Fruit fly (Drosophila melanogaster) whole organism, embryonic: ENCODE data around the gene ArfGAP1.

Source experiments
- Asciz ChIP-seq: fragments of 200-800 bp; sonication (Bioruptor generic); optimal IDR thresholded peaks from 2 replicates; lab custom pipeline; 2017; ENCODE audit warnings: missing biosample characterization, mild to moderate bottlenecking, missing genetic modification characterization, missing genetic modification reagents
- CG10543 ChIP-seq: fragments of 200-800 bp; sonication (Bioruptor generic); optimal IDR thresholded peaks from 3 replicates; lab custom pipeline; 2017; ENCODE audit warnings: missing biosample characterization, mild to moderate bottlenecking, missing genetic modification characterization, moderate library complexity
- CG11695 ChIP-seq: fragments of 200-800 bp; sonication (Bioruptor generic); IDR thresholded peaks from 3 replicates; pipeline ENCODE4 v1.3.6; 2022; ENCODE audit warnings: missing biosample characterization, missing genetic modification characterization
- CG12769 ChIP-seq: fragments of 200-800 bp; sonication (Bioruptor generic); optimal IDR thresholded peaks from 2 replicates; lab custom pipeline; 2019; ENCODE audit warnings: missing biosample characterization, mild to moderate bottlenecking, missing genetic modification characterization, moderate library complexity
- CG13894 ChIP-seq: fragments of 200-800 bp; sonication (Bioruptor generic); optimal IDR thresholded peaks from 3 replicates; lab custom pipeline; 2018; ENCODE audit warnings: missing biosample characterization, mild to moderate bottlenecking, missing genetic modification characterization, moderate library complexity
- CG14050 ChIP-seq: fragments of 200-800 bp; sonication (Bioruptor generic); IDR thresholded peaks from 3 replicates; pipeline ENCODE4 v1.3.6; 2022; ENCODE audit warnings: missing biosample characterization, missing genetic modification characterization
- CG15696 ChIP-seq: fragments of 200-800 bp; sonication (Bioruptor generic); optimal IDR thresholded peaks from 2 replicates; lab custom pipeline; 2019; ENCODE audit warnings: missing biosample characterization, mild to moderate bottlenecking, missing genetic modification characterization, moderate library complexity
- CG1647 ChIP-seq: fragments of 200-800 bp; sonication (Bioruptor generic); optimal IDR thresholded peaks from 3 replicates; lab custom pipeline; 2016; ENCODE audit warnings: missing biosample characterization, missing genetic modification characterization
- CG3726 ChIP-seq: fragments of 200-800 bp; sonication (Bioruptor generic); IDR thresholded peaks from 3 replicates; pipeline ENCODE4, ENCODE4 v1.3.6; 2022; ENCODE audit warnings: missing biosample characterization, missing genetic modification characterization
- CG4360 ChIP-seq: fragments of 200-800 bp; sonication (Bioruptor generic); IDR thresholded peaks from 2 replicates; pipeline ENCODE4 v1.3.6; 2022; ENCODE audit warnings: missing biosample characterization, missing genetic modification characterization
- CG4404 ChIP-seq: fragments of 200-800 bp; sonication (Bioruptor generic); IDR thresholded peaks from 2 replicates; pipeline ENCODE4 v1.3.6; 2022; ENCODE audit warnings: missing biosample characterization, missing genetic modification characterization
- CG5180 ChIP-seq: fragments of 200-800 bp; sonication (Bioruptor generic); optimal IDR thresholded peaks from 3 replicates; lab custom pipeline; 2017; ENCODE audit warnings: missing biosample characterization, missing genetic modification characterization, mild to moderate bottlenecking, moderate library complexity, missing genetic modification reagents
- CG7556 ChIP-seq: fragments of 200-800 bp; sonication (Bioruptor generic); optimal IDR thresholded peaks from 2 replicates; lab custom pipeline; 2017; ENCODE audit warnings: missing biosample characterization, mild to moderate bottlenecking, missing genetic modification characterization
- CG7786 ChIP-seq: fragments of 200-800 bp; sonication (Bioruptor generic); optimal IDR thresholded peaks from 2 replicates; lab custom pipeline; 2016; ENCODE audit warnings: missing biosample characterization, missing genetic modification characterization
- CG9817 ChIP-seq: fragments of 200-800 bp; sonication (Bioruptor generic); optimal IDR thresholded peaks from 2 replicates; lab custom pipeline; 2018; ENCODE audit warnings: missing biosample characterization, mild to moderate bottlenecking, missing genetic modification characterization, moderate library complexity
- Chrac-16 ChIP-seq: fragments of 200-800 bp; sonication (Bioruptor generic); optimal IDR thresholded peaks from 3 replicates; lab custom pipeline; 2016; ENCODE audit warnings: missing biosample characterization, missing genetic modification characterization
- D19B ChIP-seq: fragments of 200-800 bp; sonication (Bioruptor generic); optimal IDR thresholded peaks from 2 replicates; lab custom pipeline; 2017; ENCODE audit warnings: missing biosample characterization, mild to moderate bottlenecking, missing genetic modification characterization
- Eip74EF ChIP-seq, 2 experiments: fragments of 200-800 bp in 1 of 2; fragments of >200 bp in 1 of 2; sonication (Bioruptor generic) in 1 of 2; optimal IDR thresholded peaks; 2 replicates each; lab custom pipeline; 2017 to 2019; ENCODE audit warnings: missing biosample characterization in 2 of 2, missing genetic modification characterization in 2 of 2, mild to moderate bottlenecking in 1 of 2, moderate library complexity in 1 of 2
- GATAe ChIP-seq: fragments of 200-800 bp; sonication (Bioruptor generic); conservative IDR thresholded peaks from 2 replicates; pipeline ENCODE4 v1.3.6; 2022; ENCODE audit warnings: missing biosample characterization, missing genetic modification characterization
- HLH3B ChIP-seq: fragments of 200-800 bp; sonication (Bioruptor generic); IDR thresholded peaks from 2 replicates; pipeline ENCODE4 v1.3.6; 2022; ENCODE audit warnings: missing biosample characterization, missing genetic modification characterization
- Myb ChIP-seq: fragments of 200-800 bp; sonication (Bioruptor generic); optimal IDR thresholded peaks from 2 replicates; lab custom pipeline; 2016; ENCODE audit warnings: missing biosample characterization, missing genetic modification characterization
- NC2β ChIP-seq: fragments of 200-800 bp; sonication (Bioruptor generic); optimal IDR thresholded peaks from 2 replicates; lab custom pipeline; 2016; ENCODE audit warnings: missing biosample characterization, missing genetic modification characterization
- Oli ChIP-seq: fragments of 200-800 bp; sonication (Bioruptor generic); optimal IDR thresholded peaks from 2 replicates; lab custom pipeline; 2018; ENCODE audit warnings: missing biosample characterization, mild to moderate bottlenecking, missing genetic modification characterization, moderate library complexity
- Vsx1 ChIP-seq: fragments of 200-800 bp; sonication (Bioruptor generic); optimal IDR thresholded peaks from 2 replicates; lab custom pipeline; 2017; ENCODE audit warnings: missing biosample characterization, mild to moderate bottlenecking, missing genetic modification characterization, missing genetic modification reagents
- amos ChIP-seq: fragments of 200-800 bp; sonication (Bioruptor generic); IDR thresholded peaks from 2 replicates; pipeline ENCODE4 v1.3.6; 2022; ENCODE audit warnings: missing biosample characterization, missing genetic modification characterization; ENCODE audit not compliant: partially characterized antibody
- bab2 ChIP-seq: fragments of 200-800 bp; sonication (Bioruptor generic); optimal IDR thresholded peaks from 2 replicates; lab custom pipeline; 2016; ENCODE audit warnings: missing biosample characterization, missing genetic modification characterization
- chinmo ChIP-seq: fragments of 200-800 bp; sonication (Bioruptor generic); IDR thresholded peaks from 4 replicates; pipeline ENCODE4 v1.3.6; 2022; ENCODE audit warnings: missing biosample characterization, missing genetic modification characterization; ENCODE audit not compliant: partially characterized antibody
- croc ChIP-seq: fragments of 200-800 bp; sonication (Bioruptor generic); conservative IDR thresholded peaks from 3 replicates; pipeline ENCODE4 v1.3.6; 2022; ENCODE audit warnings: missing biosample characterization, missing genetic modification characterization
- crol ChIP-seq: fragments of 200-800 bp; sonication (Bioruptor generic); IDR thresholded peaks from 2 replicates; pipeline ENCODE4 v1.3.6; 2022; ENCODE audit warnings: missing biosample characterization, missing genetic modification characterization
- dati ChIP-seq: fragments of 200-800 bp; sonication (Bioruptor generic); IDR thresholded peaks from 2 replicates; pipeline ENCODE4 v1.3.6; 2022; ENCODE audit warnings: missing biosample characterization, missing genetic modification characterization
- dmrt11E ChIP-seq: fragments of 200-800 bp; sonication (Bioruptor generic); optimal IDR thresholded peaks from 3 replicates; lab custom pipeline; 2018; ENCODE audit warnings: missing biosample characterization, mild to moderate bottlenecking, missing genetic modification characterization, moderate library complexity
- grau ChIP-seq: fragments of 200-800 bp; optimal IDR thresholded peaks from 3 replicates; lab custom pipeline; 2019; ENCODE audit warnings: missing biosample characterization, mild to moderate bottlenecking, missing genetic modification characterization, moderate library complexity
- gt ChIP-seq: fragments of 200-800 bp; sonication (Bioruptor generic); IDR thresholded peaks from 2 replicates; pipeline ENCODE4 v1.3.6; 2022; ENCODE audit warnings: missing biosample characterization, missing genetic modification characterization
- h ChIP-seq: fragments of >200 bp; optimal IDR thresholded peaks from 2 replicates; lab custom pipeline; 2017
- hbn ChIP-seq: fragments of 200-800 bp; sonication (Bioruptor generic); IDR thresholded peaks from 2 replicates; pipeline ENCODE4 v1.3.6; 2022; ENCODE audit warnings: missing biosample characterization, missing genetic modification characterization; ENCODE audit not compliant: partially characterized antibody
- nmo ChIP-seq: fragments of 200-800 bp; sonication (Bioruptor generic); optimal IDR thresholded peaks from 2 replicates; lab custom pipeline; 2018; ENCODE audit warnings: missing biosample characterization, mild to moderate bottlenecking, missing genetic modification characterization, moderate library complexity
- phol ChIP-seq: fragments of 200-800 bp; sonication (Bioruptor generic); optimal IDR thresholded peaks from 3 replicates; lab custom pipeline; 2018; ENCODE audit warnings: missing biosample characterization, mild to moderate bottlenecking, missing genetic modification characterization, moderate library complexity
- sd ChIP-seq: fragments of 200-800 bp; sonication (Bioruptor generic); optimal IDR thresholded peaks from 3 replicates; lab custom pipeline; 2018; ENCODE audit warnings: missing biosample characterization, mild to moderate bottlenecking, missing genetic modification characterization, moderate library complexity
- sens ChIP-seq: fragments of 200-800 bp; sonication (Bioruptor generic); peaks from one replicate; lab custom pipeline; 2016; ENCODE audit warnings: missing biosample characterization, missing genetic modification characterization
- sisA ChIP-seq: fragments of 200-800 bp; sonication (Bioruptor generic); IDR thresholded peaks from 2 replicates; pipeline ENCODE4 v1.3.6; 2022; ENCODE audit warnings: missing biosample characterization, missing genetic modification characterization
- stc ChIP-seq: fragments of 200-800 bp; sonication (Bioruptor generic); IDR thresholded peaks from 2 replicates; pipeline ENCODE4 v1.3.6; 2022; ENCODE audit warnings: missing biosample characterization, missing genetic modification characterization
- tll ChIP-seq, 2 experiments: fragments of 200-800 bp in 1 of 2; fragments of >200 bp in 1 of 2; sonication (Bioruptor generic) in 1 of 2; optimal IDR thresholded peaks; 2 replicates each; lab custom pipeline; 2017 to 2019; ENCODE audit warnings: missing biosample characterization in 2 of 2, missing genetic modification characterization in 2 of 2, mild to moderate bottlenecking in 1 of 2, moderate library complexity in 1 of 2
- unpg ChIP-seq: fragments of 200-800 bp; sonication (Bioruptor generic); optimal IDR thresholded peaks from 3 replicates; lab custom pipeline; 2018; ENCODE audit warnings: missing biosample characterization, mild to moderate bottlenecking, missing genetic modification characterization, moderate library complexity
- wdn ChIP-seq: fragments of 200-800 bp; sonication (Bioruptor generic); IDR thresholded peaks from 2 replicates; pipeline ENCODE4 v1.3.6; 2022; ENCODE audit warnings: missing biosample characterization, missing genetic modification characterization
- zfh1 ChIP-seq: fragments of 200-800 bp; sonication (Bioruptor generic); IDR thresholded peaks from 3 replicates; pipeline ENCODE4 v1.3.6; 2022; ENCODE audit warnings: missing biosample characterization, missing genetic modification characterization

Gene ArfGAP1

dm6 chr3L:12391240-12391843, 26.0 kb downstream of the ArfGAP1 start, which contains the start of gene Ncc69 (continued):
- TF ChIP-seq grau (tag; lab: Kevin White, UChicago) (peak; percentile 5), Eip74EF (GFP tag; optimal IDR thresholded peaks at IDR 0.05; lab: Kevin White, UChicago) (no peak), HLH3B (GFP tag; lab: Robert Waterston, UW) (no peak), bab2 (no peak), Myb (GFP tag; lab: Kevin White, UChicago) (no peak)

dm6 chr3L:12387898-12388297, 29.5 kb downstream of the ArfGAP1 start:
- TF ChIP-seq sens (peak; percentile 25), sisA (GFP tag; lab: Robert Waterston, UW) (no peak), dati (GFP tag; lab: Robert Waterston, UW) (0 out of 2 replicates have a peak, but pooled peaks have one; percentile 6), amos (GFP tag; lab: Robert Waterston, UW) (no peak)

dm6 chr3L:12387063-12387462, 30.3 kb downstream of the ArfGAP1 start:
- TF ChIP-seq phol (tag; lab: Kevin White, UChicago) = no peak
- no peak for TF ChIP-seq tll (GFP tag; optimal IDR thresholded peaks at IDR 0.05; lab: Kevin White, UChicago)
- peak; percentile 8 for TF ChIP-seq Vsx1
- no peak for TF ChIP-seq nmo (GFP tag; lab: Kevin White, UChicago)
- TF ChIP-seq CG4360 (GFP tag; lab: Robert Waterston, UW) = no peak
- TF ChIP-seq Asciz (GFP tag; lab: Kevin White, UChicago) = no peak
- TF ChIP-seq Oli (tag; lab: Kevin White, UChicago) = no peak
- TF ChIP-seq CG13894 (tag; lab: Kevin White, UChicago) = peak; percentile 87
- TF ChIP-seq CG12769 (tag; lab: Kevin White, UChicago) = peak; percentile 8
- no peak for TF ChIP-seq CG10543
- no peak for TF ChIP-seq CG15696 (tag; lab: Kevin White, UChicago)
- TF ChIP-seq CG7556 (GFP tag; lab: Kevin White, UChicago) = no peak
- no peak for TF ChIP-seq unpg (GFP tag; lab: Kevin White, UChicago)
- TF ChIP-seq hbn (GFP tag; lab: Robert Waterston, UW) = no peak
- no peak for TF ChIP-seq CG1647
- no peak for TF ChIP-seq CG11695
- no peak for TF ChIP-seq CG5180 (GFP tag; lab: Kevin White, UChicago)
- TF ChIP-seq crol (GFP tag; lab: Robert Waterston, UW) = no peak
- no peak for TF ChIP-seq CG14050
- no peak for TF ChIP-seq h
- TF ChIP-seq NC2β (GFP tag; lab: Kevin White, UChicago) = no peak
- TF ChIP-seq Chrac-16 (GFP tag; lab: Kevin White, UChicago) = no peak
- no peak for TF ChIP-seq GATAe (GFP tag; lab: Robert Waterston, UW)
- TF ChIP-seq CG4404 (GFP tag; lab: Robert Waterston, UW) = no peak
- TF ChIP-seq dmrt11E = no peak
- peak; percentile 52; the same call in 1 of the 4 replicates for TF ChIP-seq chinmo
- TF ChIP-seq sd (tag; lab: Kevin White, UChicago) = peak; percentile 70
- TF ChIP-seq wdn (GFP tag; lab: Robert Waterston, UW) = no peak
- TF ChIP-seq gt (GFP tag; lab: Robert Waterston, UW) = no peak
- no peak for TF ChIP-seq CG7786 (GFP tag; lab: Kevin White, UChicago)
- TF ChIP-seq D19B (GFP tag; lab: Kevin White, UChicago) = no peak
- no peak for TF ChIP-seq CG3726 (GFP tag; lab: Robert Waterston, UW)
- TF ChIP-seq stc (GFP tag; lab: Robert Waterston, UW) = no peak
- TF ChIP-seq croc = no peak
- no peak for TF ChIP-seq CG9817 (tag; lab: Kevin White, UChicago)
- TF ChIP-seq zfh1 (GFP tag; lab: Robert Waterston, UW) = no peak
